Worm (Caenorhabditis elegans) whole organism, young adult: ENCODE measurements around the gene Y57E12AR.1.

Source experiments
- F10E7.11 ChIP-seq: sonication (generic microtip); optimal IDR thresholded peaks from 2 replicates; lab custom pipeline; 2017; ENCODE audit warnings: mild to moderate bottlenecking, missing genetic modification characterization, moderate library complexity, missing compliant biosample characterization
- F22D6.2 ChIP-seq: sonication (generic microtip); optimal IDR thresholded peaks from 2 replicates; lab custom pipeline; 2016; ENCODE audit warnings: mild to moderate bottlenecking, missing genetic modification characterization, missing compliant biosample characterization
- F55B11.4 ChIP-seq: sonication (generic microtip); optimal IDR thresholded peaks from 2 replicates; lab custom pipeline; 2016; ENCODE audit warnings: missing compliant biosample characterization, missing genetic modification characterization, borderline replicate concordance; ENCODE audit not compliant: insufficient read depth
- K12H6.12 ChIP-seq: fragments of 200-800 bp; sonication (Bioruptor generic); optimal IDR thresholded peaks from 2 replicates; lab custom pipeline; 2018; ENCODE audit warnings: mild to moderate bottlenecking, missing genetic modification characterization, missing compliant biosample characterization
- Y53F4B.3 ChIP-seq: fragments of 200-800 bp; sonication (Bioruptor generic); IDR thresholded peaks from 2 replicates; pipeline ENCODE4 v1.3.6; 2022; ENCODE audit warnings: missing genetic modification reagents, missing genetic modification characterization, missing compliant biosample characterization
- Y53G8AR.9 ChIP-seq: fragments of 200-800 bp; sonication (Bioruptor generic); conservative IDR thresholded peaks from 2 replicates; pipeline ENCODE4 v1.3.6; 2022; ENCODE audit warnings: missing genetic modification reagents, missing genetic modification characterization, missing compliant biosample characterization
- Y67H2A.10 ChIP-seq: fragments of 200-800 bp; sonication (Bioruptor generic); conservative IDR thresholded peaks from 2 replicates; pipeline ENCODE4 v1.3.6; 2022; ENCODE audit warnings: missing genetic modification reagents, missing genetic modification characterization, missing compliant biosample characterization
- ZK185.1 ChIP-seq: sonication (generic microtip); optimal IDR thresholded peaks from 2 replicates; lab custom pipeline; 2016; ENCODE audit warnings: mild to moderate bottlenecking, missing genetic modification characterization, missing compliant biosample characterization; ENCODE audit not compliant: poor library complexity, severe bottlenecking
- akir-1 ChIP-seq: fragments of 200-800 bp; sonication (Bioruptor generic); optimal IDR thresholded peaks from 2 replicates; lab custom pipeline; 2018; ENCODE audit warnings: mild to moderate bottlenecking, missing genetic modification characterization, moderate library complexity, missing compliant biosample characterization
- ama-1 ChIP-seq, 3 experiments: fragments of 150-350 bp in 1 of 3; sonication (generic microtip) in 2 of 3; optimal IDR thresholded peaks; 2 replicates each; lab custom pipeline; 2014 to 2018; ENCODE audit warnings: missing biosample characterization in 2 of 3, missing genetic modification characterization in 2 of 3, missing genetic modification reagents in 2 of 3
- aptf-2 ChIP-seq: fragments of 200-800 bp; sonication (Bioruptor generic); conservative IDR thresholded peaks from 2 replicates; pipeline ENCODE4 v1.3.6; 2022; ENCODE audit warnings: missing genetic modification reagents, missing genetic modification characterization, missing compliant biosample characterization
- athp-1 ChIP-seq: sonication (generic microtip); optimal IDR thresholded peaks from 2 replicates; lab custom pipeline; 2017; ENCODE audit warnings: mild to moderate bottlenecking, missing genetic modification characterization, missing compliant biosample characterization
- bed-1 ChIP-seq: fragments of 200-800 bp; sonication (Bioruptor generic); IDR thresholded peaks from 2 replicates; pipeline ENCODE4 v1.3.6; 2022; ENCODE audit warnings: missing genetic modification reagents, missing genetic modification characterization, missing compliant biosample characterization
- ccch-3 ChIP-seq: fragments of 200-800 bp; sonication (Bioruptor generic); optimal IDR thresholded peaks from 2 replicates; lab custom pipeline; 2018; ENCODE audit warnings: mild to moderate bottlenecking, missing genetic modification characterization, missing compliant biosample characterization
- cebp-1 ChIP-seq, 2 experiments: fragments of 200-800 bp in 1 of 2; sonication (Bioruptor generic) in 1 of 2; sonication (generic microtip) in 1 of 2; IDR thresholded peaks in 1 of 2; optimal IDR thresholded peaks in 1 of 2; 2 replicates each; pipeline versions ENCODE4 v1.3.6 to Lab custom; 2017 to 2022; ENCODE audit warnings: missing compliant biosample characterization in 2 of 2, missing genetic modification characterization in 2 of 2, mild to moderate bottlenecking in 1 of 2, missing genetic modification reagents in 1 of 2, moderate library complexity in 1 of 2
- ceh-27 ChIP-seq: fragments of 200-800 bp; sonication (Bioruptor generic); optimal IDR thresholded peaks from 2 replicates; lab custom pipeline; 2018; ENCODE audit warnings: mild to moderate bottlenecking, missing genetic modification characterization, moderate library complexity, missing compliant biosample characterization
- ceh-79 ChIP-seq: sonication (generic microtip); optimal IDR thresholded peaks from 2 replicates; lab custom pipeline; 2017; ENCODE audit warnings: mild to moderate bottlenecking, missing genetic modification characterization, missing compliant biosample characterization
- ceh-91 ChIP-seq: fragments of 200-800 bp; sonication (Bioruptor generic); IDR thresholded peaks from 2 replicates; pipeline ENCODE4 v1.3.6; 2022; ENCODE audit warnings: missing genetic modification reagents, missing genetic modification characterization, missing compliant biosample characterization
- dox-1 ChIP-seq: fragments of 200-800 bp; sonication (Bioruptor generic); IDR thresholded peaks from 2 replicates; pipeline ENCODE4 v1.3.6; 2022; ENCODE audit warnings: missing genetic modification reagents, missing genetic modification characterization, missing compliant biosample characterization
- egl-18 ChIP-seq: fragments of 200-800 bp; sonication (Bioruptor generic); IDR thresholded peaks from 2 replicates; pipeline ENCODE4 v1.3.6; 2022; ENCODE audit warnings: missing genetic modification reagents, missing genetic modification characterization, missing compliant biosample characterization
- hlh-12 ChIP-seq: sonication (generic microtip); optimal IDR thresholded peaks from 2 replicates; lab custom pipeline; 2016; ENCODE audit warnings: missing genetic modification characterization, missing compliant biosample characterization
- hmg-20 ChIP-seq: fragments of 200-800 bp; sonication (Bioruptor generic); IDR thresholded peaks from 2 replicates; pipeline ENCODE4 v1.3.6; 2022; ENCODE audit warnings: missing genetic modification reagents, missing genetic modification characterization, missing compliant biosample characterization
- hrde-1 ChIP-seq: sonication (generic microtip); optimal IDR thresholded peaks from 2 replicates; lab custom pipeline; 2016; ENCODE audit warnings: missing genetic modification characterization, mild to moderate bottlenecking, missing compliant biosample characterization, moderate library complexity, missing genotype, missing genetic modification reagents, borderline replicate concordance
- hsf-1 ChIP-seq: fragments of 200-800 bp; sonication (Bioruptor generic); IDR thresholded peaks from 2 replicates; pipeline ENCODE4 v1.3.6; 2022; ENCODE audit warnings: missing genetic modification reagents, missing genetic modification characterization, missing compliant biosample characterization
- lir-1 ChIP-seq: fragments of 200-800 bp; sonication (Bioruptor generic); conservative IDR thresholded peaks from 2 replicates; pipeline ENCODE4 v1.3.6; 2022; ENCODE audit warnings: missing genetic modification reagents, missing genetic modification characterization, missing compliant biosample characterization
- madf-3 ChIP-seq: fragments of 200-800 bp; sonication (Bioruptor generic); IDR thresholded peaks from 2 replicates; pipeline ENCODE4 v1.3.6; 2022; ENCODE audit warnings: missing genetic modification reagents, missing genetic modification characterization, missing compliant biosample characterization
- madf-6 ChIP-seq: fragments of 200-800 bp; sonication (Bioruptor generic); IDR thresholded peaks from 2 replicates; pipeline ENCODE4 v1.3.6; 2022; ENCODE audit warnings: missing genetic modification reagents, missing genetic modification characterization, missing compliant biosample characterization
- madf-8 ChIP-seq: fragments of 200-800 bp; sonication (Bioruptor generic); conservative IDR thresholded peaks from 2 replicates; pipeline ENCODE4 v1.3.6; 2022; ENCODE audit warnings: missing genetic modification reagents, missing genetic modification characterization, missing compliant biosample characterization
- mcd-1 ChIP-seq: fragments of 200-800 bp; sonication (Bioruptor generic); IDR thresholded peaks from 2 replicates; pipeline ENCODE4 v1.3.6; 2022; ENCODE audit warnings: missing genetic modification reagents, missing genetic modification characterization, missing compliant biosample characterization
- mxl-1 ChIP-seq: sonication (generic microtip); optimal IDR thresholded peaks from 2 replicates; lab custom pipeline; 2016; ENCODE audit warnings: missing genetic modification characterization, missing compliant biosample characterization
- nfya-2 ChIP-seq: fragments of 200-800 bp; sonication (Bioruptor generic); IDR thresholded peaks from 2 replicates; pipeline ENCODE4 v1.3.6; 2022; ENCODE audit warnings: missing genetic modification reagents, missing genetic modification characterization, missing compliant biosample characterization
- rec-8 ChIP-seq, 2 experiments: sonication (generic microtip); optimal IDR thresholded peaks; 2 replicates each; lab custom pipeline; 2016; ENCODE audit warnings: mild to moderate bottlenecking in 2 of 2, missing genetic modification characterization in 2 of 2, missing genetic modification reagents in 2 of 2, missing genotype in 2 of 2, missing biosample characterization in 1 of 2, missing compliant biosample characterization in 1 of 2, moderate library complexity in 1 of 2
- snpc-1.1 ChIP-seq: sonication (generic microtip); optimal IDR thresholded peaks from 2 replicates; lab custom pipeline; 2017; ENCODE audit warnings: missing genetic modification characterization, mild to moderate bottlenecking, missing compliant biosample characterization, antibody characterized with exemption, moderate library complexity, missing genotype, missing genetic modification reagents; ENCODE audit not compliant: insufficient read depth
- somi-1 ChIP-seq: fragments of 200-800 bp; sonication (Bioruptor generic); optimal IDR thresholded peaks from 2 replicates; lab custom pipeline; 2018; ENCODE audit warnings: mild to moderate bottlenecking, missing genetic modification characterization, missing compliant biosample characterization
- tbx-9 ChIP-seq: sonication (generic microtip); optimal IDR thresholded peaks from 2 replicates; lab custom pipeline; 2016; ENCODE audit warnings: borderline replicate concordance, missing genetic modification characterization, inconsistent platforms, missing compliant biosample characterization
- unc-130 ChIP-seq: sonication (generic microtip); optimal IDR thresholded peaks from 2 replicates; lab custom pipeline; 2016; ENCODE audit warnings: missing genetic modification reagents, missing genetic modification characterization, missing compliant biosample characterization
- ztf-26 ChIP-seq: sonication (generic microtip); optimal IDR thresholded peaks from 2 replicates; lab custom pipeline; 2017; ENCODE audit warnings: missing genetic modification characterization, missing compliant biosample characterization
- ztf-3 ChIP-seq: fragments of 200-800 bp; sonication (Bioruptor generic); optimal IDR thresholded peaks from 2 replicates; lab custom pipeline; 2018; ENCODE audit warnings: mild to moderate bottlenecking, missing genetic modification characterization, missing compliant biosample characterization

The Y57E12AR.1 gene

ce11 chrV:7093720-7094401 lies 28.7 kb upstream of the Y57E12AR.1 start, which contains the start of gene nhr-135 (continued):
- peak; percentile 53 for TF ChIP-seq ztf-26 (tag; lab: Kevin White, UChicago)
- TF ChIP-seq mcd-1: no peak
- TF ChIP-seq mxl-1 (tag; lab: Kevin White, UChicago): no peak
- TF ChIP-seq hlh-12 (tag; lab: Kevin White, UChicago): no peak
- TF ChIP-seq ceh-91 (GFP tag; lab: Robert Waterston, UW): no peak
- no peak for TF ChIP-seq unc-130 (GFP tag; lab: Kevin White, UChicago)
- TF ChIP-seq athp-1 (tag; lab: Kevin White, UChicago): no peak
- no peak for TF ChIP-seq akir-1 (GFP tag; lab: Kevin White, UChicago)
- TF ChIP-seq somi-1 (GFP tag; lab: Kevin White, UChicago): peak; percentile 37
- TF ChIP-seq hmg-20 (GFP tag; lab: Robert Waterston, UW): no peak
- TF ChIP-seq Y67H2A.10 (GFP tag; lab: Robert Waterston, UW): no peak
- TF ChIP-seq F22D6.2: peak; percentile 48
- TF ChIP-seq ccch-3 (GFP tag; lab: Kevin White, UChicago): no peak
- TF ChIP-seq ztf-3 (GFP tag; lab: Kevin White, UChicago): no peak
- TF ChIP-seq ceh-79 (tag; lab: Kevin White, UChicago): no peak
- 0 out of 2 replicates have a peak, but pooled peaks have one; percentile 26 for TF ChIP-seq cebp-1 (GFP tag; IDR thresholded peaks at IDR 0.05; lab: Robert Waterston, UW)
- TF ChIP-seq cebp-1 (tag; optimal IDR thresholded peaks at IDR 0.05; lab: Kevin White, UChicago): peak; percentile 71
- peak; percentile 38 for TF ChIP-seq ZK185.1 (tag; lab: Kevin White, UChicago)
- TF ChIP-seq madf-8 (GFP tag; lab: Robert Waterston, UW): no peak
- TF ChIP-seq nfya-2 (GFP tag; lab: Robert Waterston, UW): no peak
- no peak for TF ChIP-seq F10E7.11 (tag; lab: Kevin White, UChicago)
- no peak for TF ChIP-seq tbx-9
- TF ChIP-seq madf-3 (GFP tag; lab: Robert Waterston, UW): no peak
- TF ChIP-seq madf-6 (GFP tag; lab: Robert Waterston, UW): no peak
- no peak for TF ChIP-seq lir-1 (GFP tag; lab: Robert Waterston, UW)
- TF ChIP-seq aptf-2 (GFP tag; lab: Robert Waterston, UW): no peak
- no peak for TF ChIP-seq rec-8 (tag; optimal IDR thresholded peaks at IDR 0.05; lab: Kevin White, UChicago)
- peak; percentile 3 for TF ChIP-seq K12H6.12 (tag; lab: Kevin White, UChicago)
- no peak for TF ChIP-seq hrde-1 (tag; lab: Kevin White, UChicago)
- TF ChIP-seq hsf-1 (GFP tag; lab: Robert Waterston, UW): no peak
- TF ChIP-seq snpc-1.1 (tag; lab: Kevin White, UChicago): no peak
- TF ChIP-seq bed-1 (GFP tag; lab: Robert Waterston, UW): no peak
- TF ChIP-seq dox-1 (GFP tag; lab: Robert Waterston, UW): peak; percentile 44
- no peak for TF ChIP-seq ceh-27

ce11 chrV:7091287-7091686 lies 26.2 kb upstream of the Y57E12AR.1 start, which contains the start of gene nhr-286:
nhr-286 (minus strand) TSS chrV:7091610.
- peak; percentile 43 for TF ChIP-seq ama-1 (optimal IDR thresholded peaks at IDR 0.05; lab: Kevin White, UChicago)
- TF ChIP-seq ama-1 (GFP tag; optimal IDR thresholded peaks at IDR 0.05; lab: Kevin White, UChicago): no peak
- TF ChIP-seq egl-18 (GFP tag; lab: Robert Waterston, UW): 0 out of 2 replicates have a peak, but pooled peaks have one; percentile 30
- TF ChIP-seq Y53F4B.3 (GFP tag; lab: Robert Waterston, UW): no peak
- TF ChIP-seq Y53G8AR.9 (GFP tag; lab: Robert Waterston, UW): 0 out of 2 replicates have a peak, but pooled peaks have one; percentile 31
- TF ChIP-seq F55B11.4: no peak
